Worm (Caenorhabditis elegans) whole organism, L4/young adult: Measurements from ENCODE around the gene F14H3.3.
"Not testable (repeated sequence)": the region's sequence is repeated elsewhere in the genome, so short reads cannot be mapped to it uniquely, and the experiment has no call there.

Experiments
- W03F9.2 ChIP-seq: fragments of 150-350 bp; optimal IDR thresholded peaks from 2 replicates; lab custom pipeline; 2014; ENCODE audit warnings: missing biosample characterization, missing genetic modification characterization
- dao-5 ChIP-seq: sonication (generic microtip); optimal IDR thresholded peaks from 2 replicates; lab custom pipeline; 2016; ENCODE audit warnings: missing genotype, missing genetic modification characterization, moderate library complexity, missing compliant biosample characterization
- him-1 ChIP-seq: sonication (generic microtip); optimal IDR thresholded peaks from 2 replicates; lab custom pipeline; 2016; ENCODE audit warnings: missing genotype, missing genetic modification reagents, missing genetic modification characterization, missing compliant biosample characterization

Gene F14H3.3

DNA sequence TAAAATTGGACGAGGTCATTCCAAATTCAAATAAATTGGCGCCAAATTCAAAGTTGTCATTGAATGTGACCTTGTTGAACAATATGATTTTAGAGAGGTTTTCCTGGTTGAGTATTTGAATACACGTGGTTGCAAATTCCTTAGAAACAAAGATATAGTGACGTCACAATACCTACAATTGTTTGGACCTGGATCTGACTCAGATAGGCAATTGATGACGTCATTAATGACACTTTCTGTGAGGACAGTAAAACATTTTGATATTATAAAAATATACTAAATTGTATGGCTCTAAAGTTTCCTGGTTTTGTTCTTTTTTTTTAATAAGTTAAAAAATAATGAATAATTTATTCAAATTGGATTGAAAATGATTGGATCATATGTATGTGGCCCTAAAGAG is 11.9 kb downstream of the F14H3.3 start:
- TF ChIP-seq dao-5 (no peak), W03F9.2 (no peak), him-1 (tag; lab: Kevin White, UChicago) (no peak)

DNA sequence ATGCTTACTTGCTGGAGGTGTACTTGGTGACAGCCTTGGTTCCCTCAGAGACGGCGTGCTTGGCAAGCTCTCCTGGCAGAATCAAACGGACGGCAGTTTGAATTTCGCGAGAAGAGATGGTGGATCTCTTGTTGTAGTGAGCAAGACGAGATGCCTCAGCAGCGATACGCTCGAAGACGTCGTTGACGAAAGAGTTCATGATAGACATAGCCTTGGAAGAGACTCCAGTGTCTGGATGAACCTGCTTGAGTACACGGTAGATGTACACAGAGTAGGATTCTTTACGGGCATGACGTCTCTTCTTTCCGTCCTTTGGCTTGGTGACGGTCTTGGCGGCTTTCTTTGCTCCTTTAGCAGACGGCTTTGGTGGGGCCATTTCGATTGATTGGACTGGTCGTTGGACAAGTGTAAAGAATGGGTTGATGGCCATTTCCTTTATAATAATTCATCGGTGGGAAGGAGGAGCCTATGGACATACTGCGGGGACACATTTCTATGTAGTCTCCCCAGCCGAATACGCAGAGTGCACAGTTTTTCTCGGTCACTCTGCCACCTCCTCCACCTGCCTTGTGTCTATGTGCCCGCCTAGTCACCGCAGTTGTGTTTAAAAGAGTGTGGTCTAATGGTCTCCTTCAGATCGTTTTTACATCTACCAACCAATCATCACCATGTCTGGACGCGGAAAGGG is 13.0 kb downstream of the F14H3.3 start, which contains the start of the genes his-4 and his-3:
his-4 (minus strand) TSS at position 376 of the 688 bp plus-strand sequence.
his-3 (plus strand) TSS at position 669 of the 688 bp plus-strand sequence.
- TF ChIP-seq W03F9.2; him-1 (tag; lab: Kevin White, UChicago); dao-5: not testable (repeated sequence)

DNA sequence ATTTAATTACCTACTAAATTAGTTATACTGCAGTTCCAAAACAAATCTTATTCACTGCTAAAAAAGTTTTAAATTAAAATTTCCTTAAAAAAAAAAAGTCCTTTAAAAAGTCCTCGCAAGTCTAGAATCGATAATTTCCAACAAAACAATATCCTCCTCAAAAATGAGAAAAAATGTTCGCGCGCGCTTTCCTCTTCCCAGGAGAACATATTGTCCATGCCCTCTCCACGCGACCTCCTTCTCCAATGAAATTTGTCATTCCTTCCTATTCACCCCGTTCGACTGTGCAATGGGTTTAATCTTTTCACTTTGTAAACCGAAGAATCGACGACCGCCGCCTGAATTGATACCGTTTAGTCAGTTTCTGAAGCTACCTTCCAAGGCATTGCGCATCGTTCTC is 17.1 kb downstream of the F14H3.3 start, which contains the start of gene T10C6.10:
T10C6.10 (plus strand) TSS at position 248 of the 400 bp plus-strand sequence.
- TF ChIP-seq dao-5 (no peak), W03F9.2 (no peak), him-1 (tag; lab: Kevin White, UChicago) (no peak)

DNA sequence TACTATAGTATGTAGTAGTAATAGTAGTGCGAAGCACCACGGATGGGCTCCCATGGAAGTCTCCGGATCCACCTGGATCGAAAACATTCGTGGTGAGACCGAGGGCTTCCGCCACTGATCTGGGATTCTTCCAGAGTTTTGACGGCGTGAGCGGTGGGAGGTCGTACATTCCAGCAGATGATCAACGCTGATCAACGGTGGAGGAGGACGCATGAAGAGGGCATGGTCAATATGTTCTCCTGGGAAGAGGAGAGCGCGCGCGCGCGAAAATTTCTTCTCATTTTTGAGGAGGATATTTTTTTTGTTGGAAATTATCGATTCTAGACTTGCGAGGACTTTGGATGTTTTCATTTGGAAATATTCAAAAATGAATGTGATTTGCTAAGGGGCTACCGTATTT is 19.8 kb downstream of the F14H3.3 start:
- TF ChIP-seq him-1 (tag; lab: Kevin White, UChicago) (no peak), dao-5 (no peak), W03F9.2 (no peak)

DNA sequence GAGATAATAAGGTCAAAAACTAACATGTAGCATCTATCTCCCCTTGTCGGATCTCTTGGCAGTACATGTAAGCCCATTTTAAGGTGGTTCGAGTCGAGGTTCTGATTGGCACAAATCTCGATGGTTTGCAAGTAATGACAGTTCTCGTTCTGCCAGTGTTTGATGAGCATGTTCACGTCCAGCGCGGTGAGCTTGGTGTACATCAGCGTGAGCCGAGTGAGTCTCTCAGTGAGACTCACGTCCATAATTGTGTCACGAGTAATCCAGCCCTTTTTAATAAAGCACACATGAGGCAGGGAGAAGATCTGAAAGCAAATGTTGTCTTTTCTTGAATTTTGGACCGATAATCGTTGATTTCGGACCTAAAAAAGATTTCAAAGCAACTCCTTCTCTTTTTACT is 20.5 kb downstream of the F14H3.3 start, which contains the start of gene T10C6.16:
T10C6.16 (minus strand) TSS at position 245 of the 400 bp plus-strand sequence.
- no peak for TF ChIP-seq dao-5
- no peak for TF ChIP-seq W03F9.2
- no peak for TF ChIP-seq him-1 (tag; lab: Kevin White, UChicago)

DNA sequence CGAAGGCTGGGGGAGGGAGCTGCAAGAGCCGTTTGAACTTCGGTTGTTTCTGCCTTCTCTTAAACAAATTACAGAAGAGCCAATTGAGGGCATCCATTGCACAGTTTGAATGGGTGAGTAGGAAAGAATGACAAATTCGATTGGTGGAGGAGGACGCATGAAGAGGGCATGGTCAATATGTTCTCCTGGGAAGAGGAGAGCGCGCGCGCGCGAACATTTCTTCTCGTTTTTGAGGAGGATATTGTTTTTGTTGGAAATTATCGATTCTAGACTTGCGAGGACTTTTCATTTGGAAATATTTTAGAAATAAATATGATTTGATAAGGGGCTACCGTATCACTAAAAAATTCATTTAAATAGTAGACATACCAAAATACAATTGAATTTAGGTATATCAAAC is 21.7 kb downstream of the F14H3.3 start, which contains the start of gene T10C6.7:
T10C6.7 (minus strand) TSS at position 143 of the 400 bp plus-strand sequence.
- TF ChIP-seq dao-5: no peak
- no peak for TF ChIP-seq W03F9.2
- TF ChIP-seq him-1 (tag; lab: Kevin White, UChicago): no peak

DNA sequence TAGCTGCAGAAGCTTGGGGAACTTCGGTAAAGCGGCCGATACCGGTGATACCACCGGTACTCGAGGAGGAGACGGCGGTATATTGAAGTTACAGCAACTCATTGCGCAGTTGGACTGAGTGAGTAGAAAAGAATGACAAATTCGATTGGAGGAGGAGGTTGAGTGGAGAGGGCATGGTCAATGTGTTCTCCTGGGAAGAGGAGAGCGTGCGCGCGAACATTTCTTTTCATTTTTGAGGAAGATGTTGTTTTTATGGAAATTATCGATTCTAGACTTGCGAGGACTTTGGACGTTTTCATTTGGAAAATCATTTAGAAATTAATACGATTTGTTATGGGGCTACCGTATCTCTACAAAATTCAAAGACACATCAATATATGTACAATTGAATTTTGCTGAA is 24.0 kb downstream of the F14H3.3 start:
- TF ChIP-seq W03F9.2 (no peak), him-1 (tag; lab: Kevin White, UChicago) (no peak), dao-5 (no peak)

DNA sequence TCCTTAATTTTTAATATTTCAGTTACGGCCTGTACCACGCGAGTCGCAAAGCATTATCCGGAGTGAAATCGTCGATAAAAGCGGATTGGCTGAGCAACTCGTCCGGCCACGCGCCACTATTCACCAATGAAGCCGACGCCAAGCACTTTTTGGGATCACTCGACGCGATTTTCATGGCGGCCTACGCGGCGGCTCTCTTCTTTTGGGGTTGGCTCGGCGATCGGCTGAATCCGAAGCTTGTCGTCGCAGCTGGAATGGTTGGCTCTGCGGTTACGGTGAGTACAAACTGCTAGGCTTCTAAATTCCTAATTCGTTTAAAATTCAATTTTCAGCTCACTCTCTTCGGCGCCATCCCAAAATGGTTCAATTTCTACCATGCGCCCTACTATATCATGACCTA is 28.4 kb downstream of the F14H3.3 start:
- TF ChIP-seq him-1 (tag; lab: Kevin White, UChicago) (no peak), W03F9.2 (no peak), dao-5 (no peak)

DNA sequence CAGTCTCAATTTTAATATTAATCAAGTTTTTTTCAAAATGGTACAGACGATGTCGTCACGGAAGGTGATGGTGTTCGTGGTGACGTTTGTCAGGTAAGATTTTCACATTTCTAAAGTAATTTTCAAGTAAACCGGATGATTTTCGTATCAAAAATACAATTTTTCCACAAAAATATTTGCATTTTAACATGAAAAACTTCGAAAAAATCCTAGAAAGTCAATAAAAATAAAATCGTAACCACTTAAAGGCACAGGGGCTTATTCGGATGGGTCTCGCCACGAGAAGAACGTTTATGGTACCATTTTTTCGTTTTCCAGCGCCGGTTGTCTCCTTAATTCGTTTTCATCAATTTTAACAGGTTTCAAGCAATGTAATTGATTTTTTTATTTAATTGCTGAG is 29.0 kb downstream of the F14H3.3 start, which contains the start of gene T10C6.6:
T10C6.6 (plus strand) TSS at position 27 of the 400 bp plus-strand sequence.
- no peak for TF ChIP-seq dao-5
- TF ChIP-seq W03F9.2: no peak
- no peak for TF ChIP-seq him-1 (tag; lab: Kevin White, UChicago)

DNA sequence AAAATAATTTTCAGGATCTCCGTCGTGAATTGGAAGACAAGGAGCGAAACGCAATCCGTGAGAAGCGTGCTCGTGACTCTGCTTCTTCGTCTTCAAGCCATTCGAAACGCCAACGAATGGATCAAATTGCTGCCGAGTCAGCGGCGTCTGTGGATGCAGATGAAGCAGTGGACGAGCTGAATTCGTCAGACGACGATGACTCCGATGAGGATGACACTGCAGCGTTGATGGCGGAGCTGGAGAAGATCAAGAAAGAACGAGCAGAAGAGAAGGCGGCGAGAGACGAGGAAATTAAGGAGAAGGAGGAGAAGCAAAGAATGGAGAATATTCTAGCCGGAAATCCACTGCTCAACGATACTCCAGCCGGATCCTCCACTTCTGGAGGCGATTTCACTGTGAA is 29.7 kb downstream of the F14H3.3 start:
- TF ChIP-seq dao-5 (no peak), W03F9.2 (no peak), him-1 (tag; lab: Kevin White, UChicago) (no peak)

DNA sequence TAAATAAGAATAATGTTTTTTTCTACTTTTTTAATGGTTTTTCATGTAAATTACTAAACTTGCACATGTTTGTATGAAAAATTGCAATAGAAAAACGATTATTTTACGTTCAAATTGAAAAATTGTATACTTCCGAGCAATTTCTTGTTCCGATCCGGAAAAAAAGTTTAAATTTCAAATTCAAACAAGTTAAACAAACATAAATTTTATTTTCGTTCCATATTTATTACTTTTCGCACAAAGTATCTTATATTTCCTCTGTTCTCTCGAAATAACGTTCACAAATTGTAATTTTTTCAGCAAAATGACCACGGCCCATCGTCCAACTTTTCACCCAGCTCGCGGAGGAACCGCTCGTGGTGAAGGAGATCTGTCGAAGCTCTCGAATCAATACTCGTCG is 30.2 kb downstream of the F14H3.3 start, which contains the start of gene cwc-15:
cwc-15 (plus strand) TSS at position 301 of the 400 bp plus-strand sequence.
- TF ChIP-seq W03F9.2 (no peak), dao-5 (no peak), him-1 (tag; lab: Kevin White, UChicago) (no peak)

DNA sequence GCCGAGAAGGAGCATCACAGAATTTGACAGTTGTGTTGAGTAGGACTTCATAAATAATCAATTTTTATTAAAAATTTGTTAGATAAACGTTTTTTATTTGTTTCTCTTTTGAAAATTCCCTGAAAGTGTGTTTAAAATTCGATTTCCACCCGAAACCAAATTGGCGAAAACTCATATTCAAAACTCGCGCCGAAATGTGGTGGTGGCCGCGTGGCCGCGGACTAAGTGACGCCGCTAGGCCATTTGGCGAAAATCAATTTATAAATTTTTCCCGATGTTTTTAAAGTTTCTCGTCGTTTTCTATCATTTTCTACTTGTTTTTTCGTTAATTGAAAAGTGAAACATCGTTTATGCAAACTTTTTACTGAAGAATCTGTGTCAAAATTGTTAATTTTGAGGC is 30.7 kb downstream of the F14H3.3 start:
- TF ChIP-seq W03F9.2: no peak
- no peak for TF ChIP-seq him-1 (tag; lab: Kevin White, UChicago)
- TF ChIP-seq dao-5: no peak

DNA sequence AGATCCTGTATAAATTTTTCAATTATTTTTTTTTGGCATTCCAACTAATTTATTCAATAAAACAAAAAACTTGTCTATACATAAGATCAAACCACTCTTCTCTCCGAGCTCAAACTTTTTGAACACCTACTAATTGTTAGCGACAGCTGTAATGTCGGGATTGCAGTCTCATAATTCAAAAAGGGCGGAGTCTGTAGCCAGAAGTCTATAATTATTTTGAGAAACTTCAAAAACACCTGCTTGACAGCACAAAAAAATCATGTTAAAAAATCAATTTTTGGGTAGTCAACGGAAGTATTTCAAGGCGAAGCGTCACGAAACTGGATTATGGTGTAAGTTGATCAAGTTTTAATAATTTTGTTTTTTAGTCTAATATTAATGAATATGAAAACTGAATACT is 33.2 kb downstream of the F14H3.3 start, which contains the start of gene srx-44:
srx-44 (plus strand) TSS at position 301 of the 400 bp plus-strand sequence.
- TF ChIP-seq dao-5: no peak
- no peak for TF ChIP-seq W03F9.2
- TF ChIP-seq him-1 (tag; lab: Kevin White, UChicago): no peak

DNA sequence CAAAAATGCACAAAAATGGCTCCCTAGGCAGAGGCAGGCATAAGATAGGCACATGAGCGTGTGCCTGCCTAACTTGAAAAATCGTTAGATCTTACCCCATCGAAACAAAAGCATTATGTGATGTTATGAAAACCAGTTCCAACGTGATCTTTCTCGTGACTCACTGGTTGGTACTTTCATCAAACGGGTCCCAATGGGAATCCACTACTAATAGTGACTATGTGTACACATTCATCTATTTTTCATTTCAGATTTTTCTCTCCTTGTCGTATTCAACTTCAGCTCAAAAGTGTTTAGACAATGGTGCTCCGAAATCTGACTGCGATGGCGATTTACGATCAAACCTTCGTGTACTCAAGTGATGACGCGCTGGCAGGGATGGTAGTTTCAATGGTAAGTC is 35.6 kb downstream of the F14H3.3 start, which contains the start of gene srx-43:
srx-43 (plus strand) TSS at position 301 of the 400 bp plus-strand sequence.
- no peak for TF ChIP-seq him-1 (tag; lab: Kevin White, UChicago)
- no peak for TF ChIP-seq dao-5
- TF ChIP-seq W03F9.2: no peak

DNA sequence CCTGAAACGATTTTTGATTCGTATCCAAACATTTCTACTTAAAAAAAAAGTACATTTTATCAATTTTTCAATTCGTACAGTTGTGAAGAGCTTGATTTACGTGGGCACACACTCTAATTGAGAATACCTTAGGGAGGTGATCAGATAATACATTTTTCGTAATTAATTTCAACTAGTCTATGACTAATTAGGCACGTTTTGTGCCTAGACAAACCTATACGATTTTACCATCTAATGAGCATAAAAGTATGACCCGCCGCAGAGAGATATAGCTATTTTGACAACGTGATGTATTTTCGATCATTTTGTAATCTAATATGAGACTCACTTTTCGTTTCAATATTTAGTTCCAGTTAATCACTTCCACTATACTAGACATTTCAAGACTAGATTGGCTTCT is 36.3 kb downstream of the F14H3.3 start:
- TF ChIP-seq him-1 (tag; lab: Kevin White, UChicago) (no peak), dao-5 (no peak), W03F9.2 (no peak)
